Worm (Caenorhabditis elegans) whole organism, L4 larva: ENCODE results near the gene nspc-20.

ENCODE experiments used
- R02D3.7 ChIP-seq: fragments of 150-350 bp; sonication (generic microtip); optimal IDR thresholded peaks from 3 replicates; lab custom pipeline; 2014; ENCODE audit warnings: missing biosample characterization, missing genetic modification characterization
- Y48G9A.11 ChIP-seq: fragments of 200-800 bp; sonication (Bioruptor generic); IDR thresholded peaks from 2 replicates; pipeline ENCODE4 v1.3.6; 2022; ENCODE audit warnings: missing genetic modification reagents, missing genetic modification characterization, missing compliant biosample characterization
- aha-1 ChIP-seq: fragments of 150-350 bp; peaks from one replicate; lab custom pipeline; 2014; ENCODE audit warnings: missing biosample characterization, missing genetic modification characterization
- ces-1 ChIP-seq: fragments of 150-350 bp; sonication (generic microtip); optimal IDR thresholded peaks from 4 replicates; lab custom pipeline; 2014; ENCODE audit warnings: missing biosample characterization, missing genetic modification reagents, missing genetic modification characterization
- daf-12 ChIP-seq: fragments of 150-350 bp; optimal IDR thresholded peaks from 2 replicates; lab custom pipeline; 2014; ENCODE audit warnings: missing biosample characterization, missing genetic modification reagents, missing genetic modification characterization
- daf-19 ChIP-seq: fragments of 200-800 bp; sonication (Bioruptor generic); conservative IDR thresholded peaks from 2 replicates; pipeline ENCODE4 v1.3.6; 2022; ENCODE audit warnings: missing genetic modification characterization, missing compliant biosample characterization
- dmd-6 ChIP-seq: fragments of 200-800 bp; sonication (Bioruptor generic); IDR thresholded peaks from 2 replicates; pipeline ENCODE4 v1.3.6; 2022; ENCODE audit warnings: missing genetic modification reagents, missing genetic modification characterization, missing compliant biosample characterization
- nhr-10 ChIP-seq: fragments of 150-350 bp; optimal IDR thresholded peaks from 2 replicates; lab custom pipeline; 2014; ENCODE audit warnings: missing biosample characterization, missing genetic modification characterization
- nhr-48 ChIP-seq: sonication (generic microtip); optimal IDR thresholded peaks from 2 replicates; lab custom pipeline; 2016; ENCODE audit warnings: mild to moderate bottlenecking, missing genetic modification characterization, missing compliant biosample characterization
- snpc-4 ChIP-seq: fragments of 150-350 bp; optimal IDR thresholded peaks from 2 replicates; lab custom pipeline; 2014; ENCODE audit warnings: missing biosample characterization, missing genetic modification characterization
- spr-3 ChIP-seq: fragments of 200-800 bp; sonication (Bioruptor generic); optimal IDR thresholded peaks from 2 replicates; lab custom pipeline; 2018; ENCODE audit warnings: mild to moderate bottlenecking, missing genetic modification characterization, missing compliant biosample characterization

- TF ChIP-seq daf-19 (GFP tag; lab: Robert Waterston, UW): peak; percentile 99
- no peak for TF ChIP-seq R02D3.7 (tag; lab: Kevin White, UChicago)
- peak; percentile 62 for TF ChIP-seq snpc-4 (tag; lab: Kevin White, UChicago)
- TF ChIP-seq aha-1 (tag; lab: Kevin White, UChicago): peak; percentile 98
- peak; percentile 98 for TF ChIP-seq dmd-6 (GFP tag; lab: Robert Waterston, UW)
- peak; percentile 99 for TF ChIP-seq nhr-10
- TF ChIP-seq daf-12 (tag; lab: Kevin White, UChicago): no peak
- peak; percentile 96 for TF ChIP-seq ces-1
- peak; percentile 98 for TF ChIP-seq spr-3 (GFP tag; lab: Kevin White, UChicago)
- peak; percentile 97 for TF ChIP-seq nhr-48
- peak; percentile 63 for TF ChIP-seq Y48G9A.11
Measured at ce11 chrX:14525325-14526305, 4.4 kb downstream of the nspc-20 start.
